Worm (Caenorhabditis elegans) whole organism, late embryonic: ENCODE measurements around the gene srw-129.

Experiments
- Y22D7AL.16 ChIP-seq: sonication (generic microtip); optimal IDR thresholded peaks from 2 replicates; lab custom pipeline; 2016; ENCODE audit warnings: missing genetic modification characterization, missing compliant biosample characterization
- nhr-11 ChIP-seq: fragments of 150-350 bp; optimal IDR thresholded peaks from 2 replicates; lab custom pipeline; 2014; ENCODE audit warnings: missing biosample characterization, missing genetic modification characterization
- sdc-2 ChIP-seq: sonication (generic microtip); optimal IDR thresholded peaks from 2 replicates; lab custom pipeline; 2016; ENCODE audit warnings: missing genotype, missing genetic modification characterization, missing compliant biosample characterization
- ttx-3 ChIP-seq: sonication (generic microtip); optimal IDR thresholded peaks from 2 replicates; lab custom pipeline; 2016; ENCODE audit warnings: missing genetic modification reagents, missing genetic modification characterization, missing compliant biosample characterization

- TF ChIP-seq Y22D7AL.16 (tag; lab: Kevin White, UChicago) (no peak), nhr-11 (tag; lab: Kevin White, UChicago) (no peak), sdc-2 (tag; lab: Kevin White, UChicago) (no peak), ttx-3 (tag; lab: Kevin White, UChicago) (no peak)
These were observed 4.5 kb downstream of the srw-129 start, which contains the start of gene srw-124 for ce11 chrV:2976287-2976686.
